Worm (Caenorhabditis elegans) whole organism, young adult: Measurements from ENCODE around the gene Y43F8B.7.
A peak's percentile ranks its signal among the peaks of the same experiment; 100 is the strongest.

ENCODE experiments used
- B0261.1 ChIP-seq: sonication (generic microtip); optimal IDR thresholded peaks from 2 replicates; lab custom pipeline; 2016; ENCODE audit warnings: mild to moderate bottlenecking, missing genetic modification characterization, moderate library complexity, missing compliant biosample characterization
- B0336.3 ChIP-seq: fragments of 200-800 bp; sonication (Bioruptor generic); IDR thresholded peaks from 2 replicates; pipeline ENCODE4 v1.3.6; 2022; ENCODE audit warnings: missing genetic modification characterization, missing compliant biosample characterization
- Y53G8AR.9 ChIP-seq: fragments of 200-800 bp; sonication (Bioruptor generic); conservative IDR thresholded peaks from 2 replicates; pipeline ENCODE4 v1.3.6; 2022; ENCODE audit warnings: missing genetic modification reagents, missing genetic modification characterization, missing compliant biosample characterization
- Y79H2A.3 ChIP-seq: fragments of 200-800 bp; sonication (Bioruptor generic); conservative IDR thresholded peaks from 2 replicates; pipeline ENCODE4 v1.3.6; 2022; ENCODE audit warnings: missing genetic modification reagents, missing genetic modification characterization, missing compliant biosample characterization
- ZK185.1 ChIP-seq: sonication (generic microtip); optimal IDR thresholded peaks from 2 replicates; lab custom pipeline; 2016; ENCODE audit warnings: mild to moderate bottlenecking, missing genetic modification characterization, missing compliant biosample characterization; ENCODE audit not compliant: poor library complexity, severe bottlenecking
- akir-1 ChIP-seq: fragments of 200-800 bp; sonication (Bioruptor generic); optimal IDR thresholded peaks from 2 replicates; lab custom pipeline; 2018; ENCODE audit warnings: mild to moderate bottlenecking, missing genetic modification characterization, moderate library complexity, missing compliant biosample characterization
- ama-1 ChIP-seq, 3 experiments: fragments of 150-350 bp in 1 of 3; sonication (generic microtip) in 2 of 3; optimal IDR thresholded peaks; 2 replicates each; lab custom pipeline; 2014 to 2018; ENCODE audit warnings: missing biosample characterization in 2 of 3, missing genetic modification characterization in 2 of 3, missing genetic modification reagents in 2 of 3
- attf-5 ChIP-seq: fragments of 200-800 bp; sonication (Bioruptor generic); optimal IDR thresholded peaks from 2 replicates; lab custom pipeline; 2018; ENCODE audit warnings: mild to moderate bottlenecking, missing genetic modification characterization, missing compliant biosample characterization
- cebp-1 ChIP-seq, 2 experiments: fragments of 200-800 bp in 1 of 2; sonication (Bioruptor generic) in 1 of 2; sonication (generic microtip) in 1 of 2; IDR thresholded peaks in 1 of 2; optimal IDR thresholded peaks in 1 of 2; 2 replicates each; pipeline versions ENCODE4 v1.3.6 to Lab custom; 2017 to 2022; ENCODE audit warnings: missing compliant biosample characterization in 2 of 2, missing genetic modification characterization in 2 of 2, mild to moderate bottlenecking in 1 of 2, missing genetic modification reagents in 1 of 2, moderate library complexity in 1 of 2
- cebp-2 ChIP-seq: fragments of 200-800 bp; sonication (Bioruptor generic); IDR thresholded peaks from 2 replicates; pipeline ENCODE4 v1.3.6; 2022; ENCODE audit warnings: missing genetic modification characterization, missing compliant biosample characterization
- die-1 ChIP-seq: sonication (generic microtip); optimal IDR thresholded peaks from 2 replicates; lab custom pipeline; 2016; ENCODE audit warnings: missing genotype, mild to moderate bottlenecking, missing genetic modification characterization, missing compliant biosample characterization
- dpl-1 ChIP-seq: fragments of 150-350 bp; optimal IDR thresholded peaks from 2 replicates; lab custom pipeline; 2014; ENCODE audit warnings: missing biosample characterization, missing genetic modification reagents, missing genetic modification characterization
- gei-17 ChIP-seq: fragments of 200-800 bp; sonication (Bioruptor generic); optimal IDR thresholded peaks from 2 replicates; lab custom pipeline; 2018; ENCODE audit warnings: mild to moderate bottlenecking, missing genetic modification characterization, missing compliant biosample characterization
- hmg-1.2 ChIP-seq: fragments of 200-800 bp; sonication (Bioruptor generic); IDR thresholded peaks from 2 replicates; pipeline ENCODE4 v1.3.6; 2022; ENCODE audit warnings: missing genetic modification reagents, missing genetic modification characterization, missing compliant biosample characterization
- lin-26 ChIP-seq: fragments of 200-800 bp; sonication (Bioruptor generic); IDR thresholded peaks from 2 replicates; pipeline ENCODE4 v1.3.6; 2022; ENCODE audit warnings: missing genetic modification reagents, missing genetic modification characterization, missing compliant biosample characterization
- lin-35 ChIP-seq, 3 experiments: fragments of 150-350 bp in 2 of 3; sonication (generic microtip) in 1 of 3; optimal IDR thresholded peaks; 2 replicates each; lab custom pipeline; 2014 to 2018; ENCODE audit warnings: missing biosample characterization in 3 of 3, missing genetic modification characterization in 3 of 3, missing genetic modification reagents in 3 of 3
- lsl-1 ChIP-seq: fragments of 200-800 bp; sonication (Bioruptor generic); optimal IDR thresholded peaks from 2 replicates; lab custom pipeline; 2018; ENCODE audit warnings: mild to moderate bottlenecking, missing genetic modification characterization, moderate library complexity, missing compliant biosample characterization
- madf-6 ChIP-seq: fragments of 200-800 bp; sonication (Bioruptor generic); IDR thresholded peaks from 2 replicates; pipeline ENCODE4 v1.3.6; 2022; ENCODE audit warnings: missing genetic modification reagents, missing genetic modification characterization, missing compliant biosample characterization
- mcd-1 ChIP-seq: fragments of 200-800 bp; sonication (Bioruptor generic); IDR thresholded peaks from 2 replicates; pipeline ENCODE4 v1.3.6; 2022; ENCODE audit warnings: missing genetic modification reagents, missing genetic modification characterization, missing compliant biosample characterization
- mes-4 ChIP-seq: sonication (generic microtip); optimal IDR thresholded peaks from 2 replicates; lab custom pipeline; 2016; ENCODE audit warnings: missing genotype, missing genetic modification characterization, missing compliant biosample characterization
- nfya-2 ChIP-seq: fragments of 200-800 bp; sonication (Bioruptor generic); IDR thresholded peaks from 2 replicates; pipeline ENCODE4 v1.3.6; 2022; ENCODE audit warnings: missing genetic modification reagents, missing genetic modification characterization, missing compliant biosample characterization
- nfyb-1 ChIP-seq: fragments of 200-800 bp; sonication (Bioruptor generic); IDR thresholded peaks from 2 replicates; pipeline ENCODE4 v1.3.6; 2022; ENCODE audit warnings: missing genetic modification reagents, missing genetic modification characterization, missing compliant biosample characterization
- nhr-120 ChIP-seq: fragments of 200-800 bp; sonication (Bioruptor generic); IDR thresholded peaks from 2 replicates; pipeline ENCODE4 v1.3.6; 2022; ENCODE audit warnings: missing genetic modification characterization, missing compliant biosample characterization
- nhr-80 ChIP-seq: sonication (generic microtip); optimal IDR thresholded peaks from 2 replicates; lab custom pipeline; 2016; ENCODE audit warnings: missing genetic modification characterization, missing compliant biosample characterization
- nhr-90 ChIP-seq: sonication (generic microtip); optimal IDR thresholded peaks from 2 replicates; lab custom pipeline; 2016; ENCODE audit warnings: missing genotype, mild to moderate bottlenecking, missing genetic modification characterization, missing compliant biosample characterization
- rcor-1 ChIP-seq: fragments of 200-800 bp; sonication (Bioruptor generic); IDR thresholded peaks from 2 replicates; pipeline ENCODE4 v1.3.6; 2022; ENCODE audit warnings: missing genetic modification reagents, missing genetic modification characterization, missing compliant biosample characterization
- rpc-1 ChIP-seq, 2 experiments: fragments of 150-350 bp in 1 of 2; sonication (generic microtip) in 1 of 2; optimal IDR thresholded peaks; 2 replicates each; lab custom pipeline; 2014 to 2018; ENCODE audit warnings: missing biosample characterization in 1 of 2, missing genetic modification characterization in 1 of 2, missing genetic modification reagents in 1 of 2, missing genotype in 1 of 2
- sdz-38 ChIP-seq: sonication (generic microtip); optimal IDR thresholded peaks from 2 replicates; lab custom pipeline; 2016; ENCODE audit warnings: missing genotype, missing genetic modification characterization, missing compliant biosample characterization
- snpc-1.3 ChIP-seq: sonication (generic microtip); optimal IDR thresholded peaks from 2 replicates; lab custom pipeline; 2017; ENCODE audit warnings: missing genetic modification characterization, mild to moderate bottlenecking, missing compliant biosample characterization, antibody characterized with exemption, moderate library complexity, missing genotype, missing genetic modification reagents; ENCODE audit not compliant: insufficient read depth
- tbp1 ChIP-seq: fragments of 200-800 bp; sonication (Bioruptor generic); optimal IDR thresholded peaks from 2 replicates; lab custom pipeline; 2018; ENCODE audit warnings: mild to moderate bottlenecking, missing genetic modification characterization, missing compliant biosample characterization
- unc-130 ChIP-seq: sonication (generic microtip); optimal IDR thresholded peaks from 2 replicates; lab custom pipeline; 2016; ENCODE audit warnings: missing genetic modification reagents, missing genetic modification characterization, missing compliant biosample characterization
- ztf-18 ChIP-seq: sonication (generic microtip); optimal IDR thresholded peaks from 2 replicates; lab custom pipeline; 2016; ENCODE audit warnings: missing genotype, mild to moderate bottlenecking, missing genetic modification characterization, missing compliant biosample characterization
- ztf-26 ChIP-seq: sonication (generic microtip); optimal IDR thresholded peaks from 2 replicates; lab custom pipeline; 2017; ENCODE audit warnings: missing genetic modification characterization, missing compliant biosample characterization

Y43F8B.7 gene

ce11 chrV:19520130-19520529 lies 29.6 kb downstream of the Y43F8B.7 start (continued):
- TF ChIP-seq lsl-1 (GFP tag; lab: Kevin White, UChicago): no peak
- TF ChIP-seq Y53G8AR.9 (GFP tag; lab: Robert Waterston, UW): 0 out of 2 replicates have a peak, but pooled peaks have one; percentile 9
- TF ChIP-seq ZK185.1 (tag; lab: Kevin White, UChicago): no peak
- no peak for TF ChIP-seq sdz-38 (tag; lab: Kevin White, UChicago)
- TF ChIP-seq nhr-80 (tag; lab: Kevin White, UChicago): no peak

ce11 chrV:19520597-19521322 lies 30.2 kb downstream of the Y43F8B.7 start:
- TF ChIP-seq dpl-1 (GFP tag; lab: Kevin White, UChicago) (no peak), Y53G8AR.9 (GFP tag; lab: Robert Waterston, UW) (0 out of 2 replicates have a peak, but pooled peaks have one; percentile 12), ama-1 (optimal IDR thresholded peaks at IDR 0.05; lab: Kevin White, UChicago) (peak; percentile 73), ama-1 (GFP tag; optimal IDR thresholded peaks at IDR 0.05; lab: Kevin White, UChicago) (no peak), madf-6 (GFP tag; lab: Robert Waterston, UW) (no peak), lin-35 (GFP tag; optimal IDR thresholded peaks at IDR 0.05; lab: Kevin White, UChicago) (peak in 1 of 3 experiments; percentile 5)

ce11 chrV:19521351-19522278 lies 31.1 kb downstream of the Y43F8B.7 start:
- TF ChIP-seq ztf-26 (tag; lab: Kevin White, UChicago) (peak; percentile 32), lin-35 (GFP tag; optimal IDR thresholded peaks at IDR 0.05; lab: Kevin White, UChicago) (peak in 1 of 3 experiments; percentile 14), mcd-1 (GFP tag; lab: Robert Waterston, UW) (peak; percentile 31; the same call in 1 of the 2 replicates), cebp-2 (GFP tag; lab: Robert Waterston, UW) (peak; percentile 63), unc-130 (no peak), madf-6 (GFP tag; lab: Robert Waterston, UW) (peak; percentile 23), B0336.3 (GFP tag; lab: Robert Waterston, UW) (0 out of 2 replicates have a peak, but pooled peaks have one; percentile 18), lin-26 (GFP tag; lab: Robert Waterston, UW) (peak; percentile 63; the same call in 1 of the 2 replicates), snpc-1.3 (tag; lab: Kevin White, UChicago) (no peak), nhr-120 (GFP tag; lab: Robert Waterston, UW) (no peak), B0261.1 (tag; lab: Kevin White, UChicago) (peak; percentile 55), attf-5 (peak; percentile 0), ztf-18 (tag; lab: Kevin White, UChicago) (peak; percentile 47), nfya-2 (GFP tag; lab: Robert Waterston, UW) (no peak), gei-17 (peak; percentile 24), die-1 (tag; lab: Kevin White, UChicago) (peak; percentile 13), nhr-90 (tag; lab: Kevin White, UChicago) (peak; percentile 26), mes-4 (tag; lab: Kevin White, UChicago) (peak; percentile 53), Y79H2A.3 (no peak), akir-1 (GFP tag; lab: Kevin White, UChicago) (no peak), rcor-1 (peak; percentile 47; the same call in 1 of the 2 replicates), rpc-1 (optimal IDR thresholded peaks at IDR 0.05; lab: Kevin White, UChicago) (peak; percentile 37), rpc-1 (tag; optimal IDR thresholded peaks at IDR 0.05; lab: Kevin White, UChicago) (peak; percentile 67), cebp-1 (GFP tag; IDR thresholded peaks at IDR 0.05; lab: Robert Waterston, UW) (no peak), cebp-1 (tag; optimal IDR thresholded peaks at IDR 0.05; lab: Kevin White, UChicago) (peak; percentile 4), ama-1 (optimal IDR thresholded peaks at IDR 0.05; lab: Kevin White, UChicago) (peak; percentile 37), ama-1 (GFP tag; optimal IDR thresholded peaks at IDR 0.05; lab: Kevin White, UChicago) (peak in 1 of 2 experiments; percentile 20), nfyb-1 (GFP tag; lab: Robert Waterston, UW) (0 out of 2 replicates have a peak, but pooled peaks have one; percentile 53), hmg-1.2 (GFP tag; lab: Robert Waterston, UW) (peak; percentile 34; the same call in 1 of the 2 replicates), tbp1 (peak; percentile 74)
